Worm (Caenorhabditis elegans) whole organism, L3 larva: ENCODE results near the gene pis-1.

ENCODE experiments used
- aly-2 ChIP-seq: fragments of 150-350 bp; optimal IDR thresholded peaks from 2 replicates; lab custom pipeline; 2014; ENCODE audit warnings: missing biosample characterization, missing genetic modification characterization
- elt-1 ChIP-seq: fragments of 150-350 bp; optimal IDR thresholded peaks from 2 replicates; lab custom pipeline; 2014; ENCODE audit warnings: missing biosample characterization, missing genetic modification characterization
- fkh-2 ChIP-seq: fragments of 150-350 bp; optimal IDR thresholded peaks from 2 replicates; lab custom pipeline; 2014; ENCODE audit warnings: missing biosample characterization, missing genetic modification reagents, missing genetic modification characterization
- jun-1 ChIP-seq: fragments of 150-350 bp; optimal IDR thresholded peaks from 2 replicates; lab custom pipeline; 2014; ENCODE audit warnings: missing biosample characterization, missing genetic modification reagents, missing genetic modification characterization
- nhr-11 ChIP-seq: fragments of 150-350 bp; optimal IDR thresholded peaks from 2 replicates; lab custom pipeline; 2014; ENCODE audit warnings: missing biosample characterization, missing genetic modification characterization
- nhr-25 ChIP-seq: sonication (generic microtip); optimal IDR thresholded peaks from 2 replicates; lab custom pipeline; 2017; ENCODE audit warnings: missing biosample characterization, missing genetic modification characterization
- tbx-2 ChIP-seq: sonication (generic microtip); optimal IDR thresholded peaks from 2 replicates; lab custom pipeline; 2016; ENCODE audit warnings: mild to moderate bottlenecking, missing genetic modification characterization, missing compliant biosample characterization
- unc-39 ChIP-seq: sonication (generic microtip); optimal IDR thresholded peaks from 4 replicates; lab custom pipeline; 2017; ENCODE audit warnings: missing biosample characterization, missing genetic modification characterization
- unc-62 ChIP-seq: fragments of 150-350 bp; sonication (generic microtip); optimal IDR thresholded peaks from 4 replicates; lab custom pipeline; 2014; ENCODE audit warnings: missing biosample characterization, missing genetic modification reagents, missing genetic modification characterization
- zag-1 ChIP-seq: fragments of 150-350 bp; optimal IDR thresholded peaks from 2 replicates; lab custom pipeline; 2014; ENCODE audit warnings: missing biosample characterization, missing genetic modification characterization

DNA sequence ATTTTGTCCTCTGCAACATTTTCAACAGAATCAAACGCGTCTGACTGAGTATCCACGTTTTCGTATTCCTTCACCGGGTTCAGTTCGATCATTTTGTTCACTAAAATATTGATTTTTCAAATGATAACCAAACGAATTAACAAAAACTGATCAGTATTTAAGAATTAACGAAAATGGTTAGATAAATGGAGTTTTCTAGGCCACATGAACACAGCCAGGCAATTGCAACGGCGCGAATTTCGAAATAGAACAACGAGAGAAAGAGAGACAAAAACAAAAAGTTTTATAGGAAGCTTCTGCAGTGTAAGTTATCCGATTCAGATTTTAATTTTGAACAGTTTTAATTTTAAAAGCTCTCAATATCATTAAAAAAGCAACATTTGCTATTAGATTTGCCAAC lies 18.9 kb downstream of the pis-1 start, which contains the start of gene sna-2:
- TF ChIP-seq fkh-2 (no peak), tbx-2 (tag; lab: Kevin White, UChicago) (no peak), unc-62 (GFP tag; lab: Kevin White, UChicago) (no peak), zag-1 (no peak), elt-1 (tag; lab: Kevin White, UChicago) (no peak), unc-39 (no peak), nhr-25 (peak; percentile 49), aly-2 (tag; lab: Kevin White, UChicago) (no peak), nhr-11 (no peak), jun-1 (tag; lab: Kevin White, UChicago) (no peak)
